Fruit fly (Drosophila melanogaster) whole organism, embryonic: ENCODE measurements around the gene CG43760.

Experiments
- Atf3 ChIP-seq: fragments of 200-800 bp; sonication (Bioruptor generic); optimal IDR thresholded peaks from 3 replicates; lab custom pipeline; 2016; ENCODE audit warnings: missing biosample characterization, missing genetic modification characterization
- BEAF-32 ChIP-seq: fragments of 200-800 bp; sonication (Bioruptor generic); optimal IDR thresholded peaks from 3 replicates; lab custom pipeline; 2017; ENCODE audit warnings: missing biosample characterization, missing genetic modification characterization, mild to moderate bottlenecking, moderate library complexity, missing genetic modification reagents
- CG10267 ChIP-seq: fragments of 200-800 bp; sonication (Bioruptor generic); optimal IDR thresholded peaks from 2 replicates; lab custom pipeline; 2018; ENCODE audit warnings: missing biosample characterization, mild to moderate bottlenecking, missing genetic modification characterization, moderate library complexity
- CG11085 ChIP-seq: fragments of 200-800 bp; sonication (Bioruptor generic); IDR thresholded peaks from 2 replicates; pipeline ENCODE4 v1.3.6; 2022; ENCODE audit warnings: missing biosample characterization, missing genetic modification characterization
- CG11093 ChIP-seq: fragments of 200-800 bp; sonication (Bioruptor generic); IDR thresholded peaks from 3 replicates; pipeline ENCODE4 v1.3.6; 2022; ENCODE audit warnings: missing biosample characterization, missing genetic modification characterization
- CG11247 ChIP-seq: fragments of 200-800 bp; sonication (Bioruptor generic); IDR thresholded peaks from 2 replicates; pipeline ENCODE4 v1.3.6; 2022; ENCODE audit warnings: missing biosample characterization, missing genetic modification characterization
- CG1233 ChIP-seq: fragments of 200-800 bp; sonication (Bioruptor generic); optimal IDR thresholded peaks from 4 replicates; lab custom pipeline; 2018; ENCODE audit warnings: missing biosample characterization, mild to moderate bottlenecking, missing genetic modification characterization
- CG14050 ChIP-seq: fragments of 200-800 bp; sonication (Bioruptor generic); IDR thresholded peaks from 3 replicates; pipeline ENCODE4 v1.3.6; 2022; ENCODE audit warnings: missing biosample characterization, missing genetic modification characterization
- CG14710 ChIP-seq: fragments of 200-800 bp; sonication (Bioruptor generic); optimal IDR thresholded peaks from 3 replicates; lab custom pipeline; 2019; ENCODE audit warnings: missing biosample characterization, mild to moderate bottlenecking, missing genetic modification characterization, moderate library complexity
- CG17829 ChIP-seq: fragments of 200-800 bp; optimal IDR thresholded peaks from 2 replicates; lab custom pipeline; 2019; ENCODE audit warnings: missing biosample characterization, mild to moderate bottlenecking, missing genetic modification characterization, moderate library complexity
- CG18619 ChIP-seq: fragments of 200-800 bp; sonication (Bioruptor generic); optimal IDR thresholded peaks from 3 replicates; lab custom pipeline; 2017; ENCODE audit warnings: missing biosample characterization, mild to moderate bottlenecking, missing genetic modification characterization
- CG18764 ChIP-seq: fragments of 200-800 bp; sonication (Bioruptor generic); optimal IDR thresholded peaks from 3 replicates; lab custom pipeline; 2016; ENCODE audit warnings: missing biosample characterization, missing genetic modification characterization
- CG2199 ChIP-seq: fragments of 200-800 bp; sonication (Bioruptor generic); IDR thresholded peaks from 3 replicates; pipeline ENCODE4 v1.3.6; 2022; ENCODE audit warnings: missing biosample characterization, missing genetic modification characterization
- CG2889 ChIP-seq: fragments of 200-800 bp; sonication (Bioruptor generic); IDR thresholded peaks from 3 replicates; pipeline ENCODE4 v1.3.6; 2022; ENCODE audit warnings: missing biosample characterization, missing genetic modification characterization
- CG30020 ChIP-seq: fragments of 200-800 bp; optimal IDR thresholded peaks from 2 replicates; lab custom pipeline; 2019; ENCODE audit warnings: missing biosample characterization, mild to moderate bottlenecking, missing genetic modification characterization, moderate library complexity
- CG31224 ChIP-seq: fragments of 200-800 bp; sonication (Bioruptor generic); IDR thresholded peaks from 2 replicates; pipeline ENCODE4 v1.3.6; 2022; ENCODE audit warnings: missing biosample characterization, missing genetic modification characterization
- CG34224 ChIP-seq: fragments of 200-800 bp; sonication (Bioruptor generic); IDR thresholded peaks from 3 replicates; pipeline ENCODE4 v1.3.6; 2022; ENCODE audit warnings: missing biosample characterization, missing genetic modification characterization; ENCODE audit not compliant: partially characterized antibody
- CG6175 ChIP-seq: fragments of 200-800 bp; sonication (Bioruptor generic); IDR thresholded peaks from 3 replicates; pipeline ENCODE4 v1.3.6; 2022; ENCODE audit warnings: missing biosample characterization, missing genetic modification characterization
- CG9932 ChIP-seq: fragments of 200-800 bp; sonication (Bioruptor generic); IDR thresholded peaks from 2 replicates; pipeline ENCODE4 v1.3.6; 2022; ENCODE audit warnings: missing biosample characterization, missing genetic modification characterization
- D19B ChIP-seq: fragments of 200-800 bp; sonication (Bioruptor generic); optimal IDR thresholded peaks from 2 replicates; lab custom pipeline; 2017; ENCODE audit warnings: missing biosample characterization, mild to moderate bottlenecking, missing genetic modification characterization
- Dp ChIP-seq: fragments of 200-800 bp; sonication (Bioruptor generic); optimal IDR thresholded peaks from 2 replicates; lab custom pipeline; 2018; ENCODE audit warnings: missing biosample characterization, mild to moderate bottlenecking, missing genetic modification characterization, moderate library complexity
- E2f2 ChIP-seq: fragments of 200-800 bp; sonication (Bioruptor generic); IDR thresholded peaks from 2 replicates; pipeline ENCODE4 v1.3.6; 2022; ENCODE audit warnings: missing biosample characterization, missing genetic modification characterization
- Fer1 ChIP-seq: fragments of 200-800 bp; sonication (Bioruptor generic); optimal IDR thresholded peaks from 2 replicates; lab custom pipeline; 2017; ENCODE audit warnings: missing biosample characterization, mild to moderate bottlenecking, missing genetic modification characterization
- HLH4C ChIP-seq: fragments of 200-800 bp; sonication (Bioruptor generic); IDR thresholded peaks from 3 replicates; pipeline ENCODE4 v1.3.6; 2022; ENCODE audit warnings: missing biosample characterization, missing genetic modification characterization; ENCODE audit not compliant: partially characterized antibody
- MESR4 ChIP-seq: fragments of 200-800 bp; sonication (Bioruptor generic); optimal IDR thresholded peaks from 2 replicates; lab custom pipeline; 2018; ENCODE audit warnings: missing biosample characterization, mild to moderate bottlenecking, missing genetic modification characterization, moderate library complexity
- Med ChIP-seq: fragments of 200-800 bp; sonication (Bioruptor generic); peaks from one replicate; lab custom pipeline; 2016; ENCODE audit warnings: missing biosample characterization, missing genetic modification characterization, mild to moderate bottlenecking, inconsistent platforms, moderate library complexity
- Nf-YC ChIP-seq: fragments of 200-800 bp; optimal IDR thresholded peaks from 3 replicates; lab custom pipeline; 2019; ENCODE audit warnings: missing biosample characterization, mild to moderate bottlenecking, missing genetic modification characterization, moderate library complexity
- Scr ChIP-seq: fragments of 200-800 bp; sonication (Bioruptor generic); IDR thresholded peaks from 2 replicates; pipeline ENCODE4 v1.3.6; 2022; ENCODE audit warnings: missing biosample characterization, missing genetic modification characterization; ENCODE audit not compliant: partially characterized antibody
- Sry-β ChIP-seq: fragments of 200-800 bp; sonication (Bioruptor generic); optimal IDR thresholded peaks from 2 replicates; lab custom pipeline; 2018; ENCODE audit warnings: missing biosample characterization, mild to moderate bottlenecking, missing genetic modification characterization, moderate library complexity
- Xrp1 ChIP-seq: fragments of 200-800 bp; sonication (Bioruptor generic); IDR thresholded peaks from 2 replicates; pipeline ENCODE4 v1.3.6; 2022; ENCODE audit warnings: missing biosample characterization, missing genetic modification characterization
- ab ChIP-seq: fragments of 200-800 bp; sonication (Bioruptor generic); optimal IDR thresholded peaks from 2 replicates; lab custom pipeline; 2016; ENCODE audit warnings: missing biosample characterization, missing genetic modification characterization
- bsh ChIP-seq, 2 experiments: fragments of 200-800 bp; sonication (Bioruptor generic); optimal IDR thresholded peaks; 2 replicates each; lab custom pipeline; 2017 to 2018; ENCODE audit warnings: mild to moderate bottlenecking in 2 of 2, missing biosample characterization in 2 of 2, missing genetic modification characterization in 2 of 2, moderate library complexity in 1 of 2
- danr ChIP-seq: fragments of 200-800 bp; sonication (Bioruptor generic); IDR thresholded peaks from 2 replicates; pipeline ENCODE4 v1.3.6; 2022; ENCODE audit warnings: missing biosample characterization, missing genetic modification characterization
- dm ChIP-seq: fragments of 200-800 bp; sonication (Bioruptor generic); optimal IDR thresholded peaks from 3 replicates; lab custom pipeline; 2016; ENCODE audit warnings: missing biosample characterization, missing genetic modification characterization
- fru ChIP-seq: fragments of >200 bp; optimal IDR thresholded peaks from 2 replicates; lab custom pipeline; 2017
- gfzf ChIP-seq: fragments of 200-800 bp; sonication (Bioruptor generic); optimal IDR thresholded peaks from 2 replicates; lab custom pipeline; 2016; ENCODE audit warnings: missing biosample characterization, mild to moderate bottlenecking, missing genetic modification characterization, moderate library complexity
- her ChIP-seq: fragments of 200-800 bp; sonication (Bioruptor generic); optimal IDR thresholded peaks from 2 replicates; lab custom pipeline; 2016; ENCODE audit warnings: missing biosample characterization, missing genetic modification characterization
- kah ChIP-seq: fragments of 200-800 bp; sonication (Bioruptor generic); optimal IDR thresholded peaks from 2 replicates; lab custom pipeline; 2018; ENCODE audit warnings: missing biosample characterization, mild to moderate bottlenecking, missing genetic modification characterization
- klu ChIP-seq: fragments of 200-800 bp; sonication (Bioruptor generic); IDR thresholded peaks from 2 replicates; pipeline ENCODE4 v1.3.6; 2022; ENCODE audit warnings: missing biosample characterization, missing genetic modification characterization
- lov ChIP-seq, 2 experiments: fragments of 200-800 bp in 1 of 2; fragments of >200 bp in 1 of 2; sonication (Bioruptor generic) in 1 of 2; IDR thresholded peaks in 1 of 2; optimal IDR thresholded peaks in 1 of 2; 2 replicates in 1 of 2; 3 replicates in 1 of 2; pipeline versions ENCODE4 v1.3.6 to Lab custom; 2017 to 2022; ENCODE audit warnings: missing biosample characterization in 1 of 2, missing genetic modification characterization in 1 of 2
- nerfin-2 ChIP-seq: fragments of 200-800 bp; sonication (Bioruptor generic); IDR thresholded peaks from 2 replicates; pipeline ENCODE4 v1.3.6; 2022; ENCODE audit warnings: missing biosample characterization, missing genetic modification characterization; ENCODE audit not compliant: partially characterized antibody
- prd ChIP-seq, 3 experiments: fragments of >200 bp in 2 of 3; fragments of 200-800 bp in 1 of 3; sonication (Bioruptor generic) in 1 of 3; optimal IDR thresholded peaks in 2 of 3; IDR thresholded peaks in 1 of 3; 2 replicates in 2 of 3; 3 replicates in 1 of 3; pipeline versions ENCODE4 v1.3.6 to Lab custom; 2017 to 2022; ENCODE audit warnings: missing biosample characterization in 1 of 3, missing genetic modification characterization in 1 of 3
- pzg ChIP-seq: fragments of 200-800 bp; sonication (Bioruptor generic); optimal IDR thresholded peaks from 3 replicates; lab custom pipeline; 2018; ENCODE audit warnings: missing biosample characterization, mild to moderate bottlenecking, missing genetic modification characterization, moderate library complexity
- row ChIP-seq: fragments of 200-800 bp; sonication (Bioruptor generic); IDR thresholded peaks from 3 replicates; pipeline ENCODE4 v1.3.6; 2022; ENCODE audit warnings: missing biosample characterization, missing genetic modification characterization
- sens ChIP-seq: fragments of 200-800 bp; sonication (Bioruptor generic); peaks from one replicate; lab custom pipeline; 2016; ENCODE audit warnings: missing biosample characterization, missing genetic modification characterization
- seq ChIP-seq: fragments of 200-800 bp; sonication (Bioruptor generic); IDR thresholded peaks from 2 replicates; pipeline ENCODE4 v1.3.6; 2022; ENCODE audit warnings: missing biosample characterization, missing genetic modification characterization
- slou ChIP-seq: fragments of 200-800 bp; sonication (Bioruptor generic); optimal IDR thresholded peaks from 3 replicates; lab custom pipeline; 2016; ENCODE audit warnings: missing biosample characterization, missing genetic modification characterization
- tgo ChIP-seq: fragments of 200-800 bp; sonication (Bioruptor generic); IDR thresholded peaks from 3 replicates; pipeline ENCODE4 v1.3.6; 2022; ENCODE audit warnings: missing biosample characterization, missing genetic modification characterization
- trem ChIP-seq: fragments of 200-800 bp; optimal IDR thresholded peaks from 3 replicates; lab custom pipeline; 2019; ENCODE audit warnings: missing biosample characterization, mild to moderate bottlenecking, missing genetic modification characterization, moderate library complexity
- ttk ChIP-seq: fragments of 200-800 bp; sonication (Bioruptor generic); IDR thresholded peaks from 2 replicates; pipeline ENCODE4 v2.1.2; 2022; ENCODE audit warnings: missing biosample characterization, missing genetic modification characterization

Gene CG43760

dm6 chr2L:15752096-15752495 lies 24.6 kb downstream of the CG43760 start, which contains the start of gene Mtr4 (continued):
- TF ChIP-seq CG14710 (tag; lab: Kevin White, UChicago) (peak; percentile 28), CG10267 (tag; lab: Kevin White, UChicago) (peak; percentile 10), CG34224 (GFP tag; lab: Robert Waterston, UW) (peak; percentile 64), Nf-YC (tag; lab: Kevin White, UChicago) (peak; percentile 18), pzg (GFP tag; lab: Kevin White, UChicago) (peak; percentile 40), Scr (GFP tag; lab: Robert Waterston, UW) (peak; percentile 48), Atf3 (no peak), CG31224 (GFP tag; lab: Robert Waterston, UW) (no peak), BEAF-32 (peak; percentile 16), ttk (no peak), CG17829 (tag; lab: Kevin White, UChicago) (peak; percentile 21), Sry-β (GFP tag; lab: Kevin White, UChicago) (peak; percentile 94), CG11247 (GFP tag; lab: Robert Waterston, UW) (no peak), CG9932 (no peak), nerfin-2 (GFP tag; lab: Robert Waterston, UW) (peak; percentile 53; the same call in 1 of the 2 replicates), CG11085 (GFP tag; lab: Robert Waterston, UW) (no peak), HLH4C (GFP tag; lab: Robert Waterston, UW) (peak; percentile 71), CG11093 (GFP tag; lab: Robert Waterston, UW) (no peak), ab (GFP tag; lab: Kevin White, UChicago) (no peak), Dp (peak; percentile 35), row (GFP tag; lab: Robert Waterston, UW) (peak; percentile 80), dm (GFP tag; lab: Kevin White, UChicago) (peak; percentile 76), CG30020 (peak; percentile 11), MESR4 (peak; percentile 76), Fer1 (GFP tag; lab: Kevin White, UChicago) (no peak)

dm6 chr2L:15751259-15751555 lies 25.4 kb downstream of the CG43760 start:
- TF ChIP-seq Med (peak; percentile 60), fru (lab: Kevin White, UChicago) (no peak), bsh (GFP tag; optimal IDR thresholded peaks at IDR 0.05; lab: Kevin White, UChicago) (no peak), danr (GFP tag; lab: Robert Waterston, UW) (0 out of 2 replicates have a peak, but pooled peaks have one; percentile 10), CG2889 (GFP tag; lab: Robert Waterston, UW) (0 out of 3 replicates have a peak, but pooled peaks have one; percentile 28), E2f2 (GFP tag; lab: Robert Waterston, UW) (no peak), CG18764 (no peak), klu (GFP tag; lab: Robert Waterston, UW) (no peak), CG31224 (GFP tag; lab: Robert Waterston, UW) (0 out of 2 replicates have a peak, but pooled peaks have one; percentile 15), seq (GFP tag; lab: Robert Waterston, UW) (no peak), CG6175 (GFP tag; lab: Robert Waterston, UW) (no peak), trem (tag; lab: Kevin White, UChicago) (no peak), CG18619 (peak; percentile 14), kah (GFP tag; lab: Kevin White, UChicago) (no peak), CG2199 (0 out of 3 replicates have a peak, but pooled peaks have one; percentile 3), Xrp1 (GFP tag; lab: Robert Waterston, UW) (no peak; the same call in 1 of the 2 replicates), CG1233 (no peak), tgo (peak; percentile 44; the same call in 1 of the 3 replicates), D19B (GFP tag; lab: Kevin White, UChicago) (peak; percentile 71), BEAF-32 (no peak), her (GFP tag; lab: Kevin White, UChicago) (no peak), sens (GFP tag; lab: Kevin White, UChicago) (peak; percentile 39), gfzf (GFP tag; lab: Kevin White, UChicago) (peak; percentile 49), CG14050 (GFP tag; lab: Robert Waterston, UW) (0 out of 3 replicates have a peak, but pooled peaks have one; percentile 8), prd (optimal IDR thresholded peaks at IDR 0.05; lab: Kevin White, UChicago) (no peak), prd (GFP tag; IDR thresholded peaks at IDR 0.05; lab: Robert Waterston, UW) (no peak), slou (GFP tag; lab: Kevin White, UChicago) (no peak), lov (optimal IDR thresholded peaks at IDR 0.05; lab: Kevin White, UChicago) (no peak), lov (GFP tag; IDR thresholded peaks at IDR 0.05; lab: Robert Waterston, UW) (0 out of 3 replicates have a peak, but pooled peaks have one; percentile 9)
